Worm (Caenorhabditis elegans): ENCODE data around the gene T24B8.4.

Gene T24B8.4

DNA sequence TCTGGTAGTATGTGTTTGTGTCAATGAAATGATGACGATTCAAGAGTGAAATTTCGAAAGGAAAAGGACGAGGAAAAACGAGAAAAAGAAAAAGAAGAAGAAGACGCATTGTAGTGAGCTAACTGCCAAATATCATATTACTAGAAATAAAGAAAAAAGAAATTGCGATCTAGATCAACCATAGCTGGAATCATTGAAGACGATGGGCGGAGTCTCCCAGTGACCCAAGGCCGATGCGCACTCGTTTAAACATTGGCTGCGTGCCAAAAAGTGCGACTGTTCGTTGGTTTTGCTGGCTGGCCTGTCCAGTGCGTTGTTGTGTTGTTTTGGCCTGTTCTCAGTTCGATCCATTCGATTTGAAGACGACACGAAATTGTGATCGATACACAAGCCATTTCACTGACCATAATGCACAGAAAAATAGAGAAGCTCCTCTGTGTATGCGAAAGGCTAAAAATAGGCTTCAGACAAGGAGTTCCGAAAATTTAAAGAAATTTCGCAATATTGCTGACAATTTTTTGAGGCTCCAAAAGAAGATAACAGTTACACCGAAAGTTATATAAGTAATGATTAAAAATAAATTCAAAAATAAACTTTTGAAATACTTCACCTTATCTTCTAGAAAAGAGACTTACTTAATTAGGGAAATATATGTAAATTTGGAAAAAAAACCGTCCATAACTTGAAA, 8.2 kb downstream of the T24B8.4 start:
- TF ChIP-seq nhr-85 (tag) (peak; percentile 66), efl-3 (GFP tag; optimal IDR thresholded peaks at IDR 0.05) (no peak), swsn-7 (tag; optimal IDR thresholded peaks at IDR 0.05) (no peak), efl-1 (optimal IDR thresholded peaks at IDR 0.05) (no peak), efl-1 (GFP tag; optimal IDR thresholded peaks at IDR 0.05 in 1 of 2) (peak in 1 of 2 experiments; percentile 21), nhr-28 (tag; optimal IDR thresholded peaks at IDR 0.05) (no peak), fkh-8 (tag; optimal IDR thresholded peaks at IDR 0.05) (no peak), nhr-47 (tag; optimal IDR thresholded peaks at IDR 0.05) (no peak), ztf-4 (tag; optimal IDR thresholded peaks at IDR 0.05) (no peak), pqm-1 (tag; optimal IDR thresholded peaks at IDR 0.05) (no peak), sptf-1 (tag; optimal IDR thresholded peaks at IDR 0.05) (no peak), blmp-1 (tag; optimal IDR thresholded peaks at IDR 0.05) (no peak), nhr-12 (tag; optimal IDR thresholded peaks at IDR 0.05) (no peak), tbx-2 (tag; optimal IDR thresholded peaks at IDR 0.05) (no peak), mef-2 (tag; optimal IDR thresholded peaks at IDR 0.05) (no peak), ceh-63 (GFP tag; optimal IDR thresholded peaks at IDR 0.05) (no peak), nhr-71 (tag; optimal IDR thresholded peaks at IDR 0.05) (no peak), F16B12.6 (tag; optimal IDR thresholded peaks at IDR 0.05) (no peak), C16A3.4 (tag; optimal IDR thresholded peaks at IDR 0.05) (no peak), pax-3 (tag; optimal IDR thresholded peaks at IDR 0.05) (no peak), mdl-1 (tag; optimal IDR thresholded peaks at IDR 0.05) (no peak), lin-14 (GFP tag; optimal IDR thresholded peaks at IDR 0.05) (no peak), zip-4 (GFP tag; optimal IDR thresholded peaks at IDR 0.05) (no peak), unc-30 (tag; optimal IDR thresholded peaks at IDR 0.05) (no peak), nhr-237 (tag; optimal IDR thresholded peaks at IDR 0.05) (no peak), lin-35 (GFP tag; optimal IDR thresholded peaks at IDR 0.05) (no peak), ceh-82 (tag; optimal IDR thresholded peaks at IDR 0.05) (no peak), lin-39 (tag; optimal IDR thresholded peaks at IDR 0.05) (no peak), skn-1 (tag; optimal IDR thresholded peaks at IDR 0.05) (peak; percentile 60), rnt-1 (tag; optimal IDR thresholded peaks at IDR 0.05) (peak; percentile 19), unc-62 (GFP tag; optimal IDR thresholded peaks at IDR 0.05) (no peak), lin-13 (GFP tag; optimal IDR thresholded peaks at IDR 0.05) (no peak), dsc-1 (tag; optimal IDR thresholded peaks at IDR 0.05) (no peak), mab-9 (GFP tag; IDR thresholded peaks at IDR 0.05) (no peak), ces-1 (GFP tag; optimal IDR thresholded peaks at IDR 0.05) (no peak)

DNA sequence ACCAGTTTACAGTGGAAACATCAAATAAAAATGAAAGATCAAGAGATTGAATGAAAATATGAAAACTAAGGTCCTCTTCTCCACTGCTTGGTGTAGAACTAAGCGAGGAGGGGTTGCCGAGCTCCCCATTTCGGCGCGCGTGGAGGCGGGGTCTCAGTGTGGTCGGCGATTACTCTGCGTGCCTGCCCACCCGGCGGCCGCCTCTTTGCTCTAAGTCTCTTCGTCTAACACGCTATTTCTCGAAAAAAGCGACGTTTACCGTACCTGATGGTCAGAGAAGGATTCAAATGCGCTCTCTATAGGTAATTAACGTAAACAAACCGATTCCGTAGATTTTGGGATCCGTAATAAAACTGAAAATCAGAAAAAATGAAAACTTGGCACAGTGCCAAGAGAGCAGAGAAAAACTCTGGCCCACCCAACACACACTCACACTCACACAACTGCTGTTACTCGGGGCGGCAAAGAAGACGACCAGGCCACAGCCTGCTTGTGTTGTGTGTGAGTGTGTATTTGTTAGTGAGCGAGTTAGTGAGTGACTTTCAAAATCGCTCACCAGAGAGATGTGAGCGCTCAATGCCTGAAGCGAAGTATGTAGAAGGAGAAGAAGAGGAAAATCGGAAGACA, 9.0 kb downstream of the T24B8.4 start:
- TF ChIP-seq nhr-12 (tag; optimal IDR thresholded peaks at IDR 0.05) (no peak), mep-1 (tag; optimal IDR thresholded peaks at IDR 0.05) (peak; percentile 81), C04F5.9 (tag; optimal IDR thresholded peaks at IDR 0.05) (no peak), ces-1 (GFP tag; optimal IDR thresholded peaks at IDR 0.05) (no peak), mef-2 (tag; optimal IDR thresholded peaks at IDR 0.05) (no peak), lsy-2 (tag; optimal IDR thresholded peaks at IDR 0.05) (peak; percentile 72 to 81), rnt-1 (tag; optimal IDR thresholded peaks at IDR 0.05) (peak; percentile 77), nhr-85 (tag) (peak; percentile 45), hlh-17 (GFP tag; optimal IDR thresholded peaks at IDR 0.05; ENCODE audit: borderline replicate concordance) (no peak), lir-3 (tag; optimal IDR thresholded peaks at IDR 0.05; ENCODE audit: poor library complexity) (no peak), nhr-84 (tag; optimal IDR thresholded peaks at IDR 0.05) (no peak), zip-4 (GFP tag; optimal IDR thresholded peaks at IDR 0.05) (no peak), sox-4 (tag; optimal IDR thresholded peaks at IDR 0.05) (no peak), efl-1 (optimal IDR thresholded peaks at IDR 0.05) (peak; percentile 54 to 66), efl-1 (GFP tag; optimal IDR thresholded peaks at IDR 0.05 in 1 of 2) (peak; percentile 26 to 93), mab-9 (GFP tag; IDR thresholded peaks at IDR 0.05) (0 out of 2 replicates have a peak, but pooled peaks have one; percentile 12), pax-3 (tag; optimal IDR thresholded peaks at IDR 0.05) (peak; percentile 50), nhr-77 (tag; optimal IDR thresholded peaks at IDR 0.05) (peak; percentile 75), unc-86 (tag; optimal IDR thresholded peaks at IDR 0.05) (peak; percentile 74), fkh-4 (tag; optimal IDR thresholded peaks at IDR 0.05; ENCODE audit: borderline replicate concordance) (no peak), vab-15 (tag; optimal IDR thresholded peaks at IDR 0.05) (no peak), unc-98 (GFP tag; IDR thresholded peaks at IDR 0.05) (no peak), egl-13 (tag; optimal IDR thresholded peaks at IDR 0.05) (peak; percentile 28), ztf-4 (tag; optimal IDR thresholded peaks at IDR 0.05) (peak; percentile 18), nhr-47 (tag; optimal IDR thresholded peaks at IDR 0.05) (peak; percentile 78), tlp-1 (tag; optimal IDR thresholded peaks at IDR 0.05) (no peak), elt-2 (tag; optimal IDR thresholded peaks at IDR 0.05) (no peak), isw-1 (GFP tag; IDR thresholded peaks at IDR 0.05) (peak; percentile 47)

All from whole organism, L1 larva.